Fruit fly (Drosophila melanogaster): ENCODE data around the gene CG7058.

The CG7058 gene

dm6 chrX:18857356-18857807 lies 50.9 kb downstream of the CG7058 start, which contains the start of gene CG7322:
CG7322 (minus strand) TSS chrX:18857757.
- TF ChIP-seq insv (optimal IDR thresholded peaks at IDR 0.05): no peak
- no peak for TF ChIP-seq ttk (optimal IDR thresholded peaks at IDR 0.05)
- no peak for TF ChIP-seq h (optimal IDR thresholded peaks at IDR 0.05)
- TF ChIP-seq Sin3A (optimal IDR thresholded peaks at IDR 0.05): no peak
- TF ChIP-seq Myc (optimal IDR thresholded peaks at IDR 0.05): no peak

dm6 chrX:18857916-18858315 lies 51.4 kb downstream of the CG7058 start, which contains the start of gene Usp39:
Usp39 (plus strand) TSS chrX:18858203.
- TF ChIP-seq h (optimal IDR thresholded peaks at IDR 0.05) (no peak), ttk (optimal IDR thresholded peaks at IDR 0.05) (no peak), Sin3A (optimal IDR thresholded peaks at IDR 0.05) (no peak), Myc (optimal IDR thresholded peaks at IDR 0.05) (no peak), psq (optimal IDR thresholded peaks at IDR 0.05) (no peak), insv (optimal IDR thresholded peaks at IDR 0.05) (no peak)

- no peak for TF ChIP-seq psq (optimal IDR thresholded peaks at IDR 0.05)
- TF ChIP-seq h (optimal IDR thresholded peaks at IDR 0.05): no peak
- no peak for TF ChIP-seq Myc (optimal IDR thresholded peaks at IDR 0.05)
- no peak for TF ChIP-seq ttk (optimal IDR thresholded peaks at IDR 0.05)
- TF ChIP-seq insv (optimal IDR thresholded peaks at IDR 0.05): no peak
Observed at dm6 chrX:18860074-18860473, 53.6 kb downstream of the CG7058 start, which contains the start of gene CG32544. CG32544 (plus strand) TSS chrX:18860284.
